Worm (Caenorhabditis elegans) whole organism, L4 larva: ENCODE measurements around the gene txt-13.

Experiments used
- ces-1 ChIP-seq: fragments of 150-350 bp; sonication (generic microtip); optimal IDR thresholded peaks from 4 replicates; lab custom pipeline; 2014; ENCODE audit warnings: missing biosample characterization, missing genetic modification reagents, missing genetic modification characterization
- daf-12 ChIP-seq: fragments of 150-350 bp; optimal IDR thresholded peaks from 2 replicates; lab custom pipeline; 2014; ENCODE audit warnings: missing biosample characterization, missing genetic modification reagents, missing genetic modification characterization
- fkh-10 ChIP-seq: fragments of 150-350 bp; optimal IDR thresholded peaks from 2 replicates; lab custom pipeline; 2014; ENCODE audit warnings: missing biosample characterization, missing genetic modification reagents, missing genetic modification characterization
- lin-1 ChIP-seq: fragments of 200-800 bp; sonication (Bioruptor generic); IDR thresholded peaks from 2 replicates; pipeline ENCODE4 v1.3.6; 2022; ENCODE audit warnings: missing genetic modification reagents, missing genetic modification characterization, missing compliant biosample characterization
- madf-5 ChIP-seq, 2 experiments: fragments of 200-800 bp; sonication (Bioruptor generic); IDR thresholded peaks; 2 replicates each; pipeline ENCODE4 v1.3.6; 2022; ENCODE audit warnings: missing compliant biosample characterization in 2 of 2, missing genetic modification characterization in 2 of 2
- mdt-29 ChIP-seq: fragments of 200-800 bp; sonication (Bioruptor generic); IDR thresholded peaks from 2 replicates; pipeline ENCODE4 v1.3.6; 2022; ENCODE audit warnings: missing genetic modification reagents, missing genetic modification characterization, missing compliant biosample characterization
- nhr-10 ChIP-seq: fragments of 150-350 bp; optimal IDR thresholded peaks from 2 replicates; lab custom pipeline; 2014; ENCODE audit warnings: missing biosample characterization, missing genetic modification characterization
- nhr-28 ChIP-seq: fragments of 150-350 bp; optimal IDR thresholded peaks from 2 replicates; lab custom pipeline; 2014; ENCODE audit warnings: missing biosample characterization, missing genetic modification characterization
- nhr-77 ChIP-seq: fragments of 150-350 bp; optimal IDR thresholded peaks from 2 replicates; lab custom pipeline; 2014; ENCODE audit warnings: missing biosample characterization, missing genetic modification characterization
- pqm-1 ChIP-seq: sonication (generic microtip); optimal IDR thresholded peaks from 2 replicates; lab custom pipeline; 2017; ENCODE audit warnings: missing biosample characterization, missing genetic modification characterization

ce11 chrII:10530907-10531306, 39.5 kb upstream of the txt-13 start:
- TF ChIP-seq mdt-29 (GFP tag; lab: Robert Waterston, UW) (no peak), fkh-10 (no peak), lin-1 (no peak), daf-12 (tag; lab: Kevin White, UChicago) (no peak), nhr-77 (tag; lab: Kevin White, UChicago) (no peak), nhr-10 (tag; lab: Kevin White, UChicago) (no peak), pqm-1 (tag; lab: Kevin White, UChicago) (no peak), ces-1 (GFP tag; lab: Kevin White, UChicago) (no peak), madf-5 (GFP tag; IDR thresholded peaks at IDR 0.05; lab: Robert Waterston, UW) (no peak), nhr-28 (no peak)
